Worm (Caenorhabditis elegans): ENCODE data around the gene sdz-4.

DNA sequence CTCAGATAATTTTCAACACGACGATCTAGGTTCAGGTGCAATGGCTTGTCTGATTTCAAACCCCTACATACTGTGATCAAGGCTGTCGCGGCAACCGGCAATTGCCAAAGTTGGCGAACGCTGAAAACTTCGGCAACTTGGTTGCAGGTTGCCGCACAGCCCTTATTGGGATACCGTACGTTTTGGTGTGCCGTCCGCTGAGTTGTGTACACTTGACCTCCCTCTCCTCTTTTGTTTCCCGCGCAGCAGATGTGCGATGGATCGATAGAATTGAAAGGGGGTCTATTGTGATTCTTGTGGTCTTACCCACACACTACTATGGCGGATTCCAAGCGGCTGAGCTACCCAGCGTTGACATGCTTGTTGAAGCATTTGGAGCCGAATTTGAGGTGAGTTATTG, 1.5 kb downstream of the sdz-4 start, which contains the start of the genes C32B5.18 and C32B5.7:
- TF ChIP-seq ref-1 (GFP tag; conservative IDR thresholded peaks at IDR 0.05) (no peak), flt-1 (GFP tag; IDR thresholded peaks at IDR 0.05) (no peak), cog-1 (tag; optimal IDR thresholded peaks at IDR 0.05) (no peak), med-1 (GFP tag; optimal IDR thresholded peaks at IDR 0.05; ENCODE audit: insufficient read depth) (no peak), klf-2 (GFP tag; conservative IDR thresholded peaks at IDR 0.05) (no peak), T22C8.4 (GFP tag; IDR thresholded peaks at IDR 0.05) (no peak), tab-1 (GFP tag; IDR thresholded peaks at IDR 0.05) (no peak), ztf-29 (GFP tag; IDR thresholded peaks at IDR 0.05) (no peak)
